Worm (Caenorhabditis elegans): ENCODE data around the gene nlp-52.

The nlp-52 gene

DNA sequence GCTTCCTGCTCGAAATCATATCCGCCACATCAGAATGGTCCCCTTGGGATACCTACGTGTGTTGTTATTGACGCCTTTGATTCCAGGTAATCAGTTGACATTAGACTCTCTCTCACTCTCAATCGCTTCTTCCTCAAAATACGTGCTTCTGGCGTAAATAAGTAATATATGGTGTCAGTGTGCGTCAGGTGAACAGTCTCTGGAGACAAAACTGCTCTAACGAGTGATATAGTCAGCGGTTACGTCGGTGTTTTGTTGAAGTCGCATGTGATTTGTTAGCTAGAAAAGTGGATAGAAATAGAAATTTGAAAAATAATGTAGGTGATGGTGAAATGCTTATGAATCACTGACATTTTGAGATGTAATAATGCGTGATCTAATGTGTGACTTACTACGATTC is 40.5 kb downstream of the nlp-52 start:
- TF ChIP-seq dao-5 (tag; optimal IDR thresholded peaks at IDR 0.05) (no peak), him-1 (tag; optimal IDR thresholded peaks at IDR 0.05) (no peak), W03F9.2 (tag; optimal IDR thresholded peaks at IDR 0.05) (no peak)

DNA sequence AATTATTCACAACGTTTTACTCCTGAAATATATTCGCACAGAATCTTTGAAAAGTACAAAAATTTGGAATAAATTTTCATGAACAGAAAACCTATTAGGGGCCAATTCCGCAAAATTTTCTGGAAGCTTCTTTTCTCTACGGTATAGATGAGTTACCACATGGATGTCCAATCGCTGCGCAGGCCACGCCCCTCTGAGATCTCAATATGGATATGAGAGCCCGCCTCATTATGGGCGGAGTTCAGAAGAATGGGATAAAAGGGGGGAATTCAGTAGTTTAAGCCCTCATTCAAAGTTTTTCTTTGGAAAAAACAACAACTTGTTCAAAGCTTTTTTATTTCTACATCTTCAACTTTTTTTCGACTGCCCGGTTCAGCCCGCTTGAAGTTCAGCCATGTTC is 50.0 kb downstream of the nlp-52 start, which contains the start of gene daf-7:
daf-7 (plus strand) TSS at position 301 of the 400 bp plus-strand sequence.
- no peak for TF ChIP-seq dao-5 (tag; optimal IDR thresholded peaks at IDR 0.05)
- no peak for TF ChIP-seq him-1 (tag; optimal IDR thresholded peaks at IDR 0.05)
- TF ChIP-seq W03F9.2 (tag; optimal IDR thresholded peaks at IDR 0.05): no peak

Measured in whole organism, L4/young adult.